Worm (Caenorhabditis elegans) whole organism, late embryonic: ENCODE results near the gene msh-5.

Experiments used
- T23F11.4 ChIP-seq: fragments of 200-800 bp; sonication (Bioruptor generic); optimal IDR thresholded peaks from 2 replicates; lab custom pipeline; 2018; ENCODE audit warnings: mild to moderate bottlenecking, missing genetic modification characterization, missing compliant biosample characterization
- ama-1 ChIP-seq: fragments of 150-350 bp; optimal IDR thresholded peaks from 2 replicates; lab custom pipeline; 2014
- ceh-34 ChIP-seq: sonication (generic microtip); optimal IDR thresholded peaks from 2 replicates; lab custom pipeline; 2016; ENCODE audit warnings: mild to moderate bottlenecking, missing genetic modification characterization, missing compliant biosample characterization
- ceh-9 ChIP-seq: sonication (generic microtip); optimal IDR thresholded peaks from 2 replicates; lab custom pipeline; 2016; ENCODE audit warnings: mild to moderate bottlenecking, missing genetic modification characterization, inconsistent platforms, missing compliant biosample characterization
- che-1 ChIP-seq: sonication (generic microtip); optimal IDR thresholded peaks from 2 replicates; lab custom pipeline; 2016; ENCODE audit warnings: mild to moderate bottlenecking, missing genetic modification characterization, missing compliant biosample characterization
- hlh-30 ChIP-seq: sonication (generic microtip); optimal IDR thresholded peaks from 2 replicates; lab custom pipeline; 2017; ENCODE audit warnings: antibody characterized with exemption, missing genetic modification characterization, missing compliant biosample characterization; ENCODE audit not compliant: insufficient read depth
- lim-6 ChIP-seq: sonication (generic microtip); optimal IDR thresholded peaks from 2 replicates; lab custom pipeline; 2016; ENCODE audit warnings: missing genetic modification characterization, missing compliant biosample characterization
- lin-11 ChIP-seq: fragments of 200-800 bp; sonication (Bioruptor generic); optimal IDR thresholded peaks from 2 replicates; lab custom pipeline; 2018; ENCODE audit warnings: mild to moderate bottlenecking, missing genetic modification characterization, missing compliant biosample characterization
- pat-9 ChIP-seq: fragments of 200-800 bp; sonication (Bioruptor generic); optimal IDR thresholded peaks from 2 replicates; lab custom pipeline; 2018; ENCODE audit warnings: mild to moderate bottlenecking, missing genetic modification characterization, moderate library complexity, missing compliant biosample characterization
- rnt-1 ChIP-seq: sonication (generic microtip); optimal IDR thresholded peaks from 2 replicates; lab custom pipeline; 2016; ENCODE audit warnings: missing genetic modification characterization, missing compliant biosample characterization
- tbx-2 ChIP-seq: sonication (generic microtip); optimal IDR thresholded peaks from 2 replicates; lab custom pipeline; 2016; ENCODE audit warnings: missing genetic modification characterization, missing compliant biosample characterization
- unc-3 ChIP-seq, 2 experiments: fragments of 200-800 bp in 1 of 2; sonication (Bioruptor generic) in 1 of 2; sonication (generic microtip) in 1 of 2; conservative IDR thresholded peaks in 1 of 2; optimal IDR thresholded peaks in 1 of 2; 2 replicates each; pipeline versions ENCODE4 v1.3.6 to Lab custom; 2016 to 2022; ENCODE audit warnings: missing compliant biosample characterization in 2 of 2, missing genetic modification characterization in 2 of 2, missing genetic modification reagents in 1 of 2
- zip-5 ChIP-seq: sonication (generic microtip); optimal IDR thresholded peaks from 2 replicates; lab custom pipeline; 2016; ENCODE audit warnings: missing genetic modification characterization, missing compliant biosample characterization

- TF ChIP-seq zip-5 (tag; lab: Kevin White, UChicago) (no peak), ceh-34 (peak; percentile 2), unc-3 (GFP tag; conservative IDR thresholded peaks at IDR 0.05; lab: Robert Waterston, UW) (no peak), unc-3 (tag; optimal IDR thresholded peaks at IDR 0.05; lab: Kevin White, UChicago) (no peak), lim-6 (tag; lab: Kevin White, UChicago) (no peak), ama-1 (lab: Kevin White, UChicago) (no peak), ceh-9 (tag; lab: Kevin White, UChicago) (no peak), lin-11 (tag; lab: Kevin White, UChicago) (no peak), che-1 (tag; lab: Kevin White, UChicago) (no peak), T23F11.4 (GFP tag; lab: Kevin White, UChicago) (no peak), hlh-30 (tag; lab: Kevin White, UChicago) (no peak), rnt-1 (tag; lab: Kevin White, UChicago) (peak; percentile 51), tbx-2 (tag; lab: Kevin White, UChicago) (no peak), pat-9 (tag; lab: Kevin White, UChicago) (no peak)
Measured at ce11 chrIV:13125999-13126398, 29.0 kb upstream of the msh-5 start.
